Worm (Caenorhabditis elegans) whole organism, early embryonic: ENCODE measurements around the gene Y105C5B.15.

Experiments used
- aly-1 ChIP-seq: sonication (generic microtip); optimal IDR thresholded peaks from 2 replicates; lab custom pipeline; 2016; ENCODE audit warnings: missing genetic modification characterization, missing compliant biosample characterization
- flt-1 ChIP-seq: fragments of 200-800 bp; sonication (Bioruptor generic); IDR thresholded peaks from 2 replicates; pipeline ENCODE4 v1.3.6; 2022; ENCODE audit warnings: missing genetic modification characterization, missing compliant biosample characterization
- tbx-37 ChIP-seq: fragments of 200-800 bp; sonication (Bioruptor generic); conservative IDR thresholded peaks from 2 replicates; pipeline ENCODE4 v1.3.6; 2022; ENCODE audit warnings: missing genetic modification reagents, missing genetic modification characterization, missing compliant biosample characterization
- tra-4 ChIP-seq: sonication (generic microtip); optimal IDR thresholded peaks from 2 replicates; lab custom pipeline; 2017; ENCODE audit warnings: missing genetic modification characterization, missing compliant biosample characterization

DNA sequence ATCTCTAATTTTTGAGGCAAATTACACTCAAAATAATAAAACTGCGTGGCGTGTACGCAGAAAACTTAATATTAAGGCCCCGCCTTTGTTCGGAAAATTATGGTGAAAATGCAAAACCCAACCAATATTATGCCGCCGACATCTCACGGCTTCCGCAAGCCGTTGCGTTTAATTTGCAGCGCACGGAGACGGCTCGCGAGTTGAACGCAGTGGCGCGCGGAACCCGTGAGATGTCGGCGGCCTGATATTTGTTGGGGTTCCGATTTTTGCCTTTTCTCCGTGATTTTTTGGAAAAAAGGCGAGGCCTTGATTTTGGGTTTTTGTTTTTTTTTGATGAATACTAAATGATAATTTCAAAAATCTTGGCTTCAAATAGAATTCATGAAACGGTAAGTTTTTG is 49.3 kb downstream of the Y105C5B.15 start:
- TF ChIP-seq flt-1 (GFP tag; lab: Robert Waterston, UW) (no peak), tra-4 (no peak), aly-1 (tag; lab: Kevin White, UChicago) (no peak), tbx-37 (no peak)
